Worm (Caenorhabditis elegans) whole organism, dauer: ENCODE measurements around the gene ZC239.20.

Source experiments
- unc-62 ChIP-seq: sonication (generic microtip); optimal IDR thresholded peaks from 2 replicates; lab custom pipeline; 2017; ENCODE audit warnings: missing biosample characterization, missing genetic modification reagents, missing genetic modification characterization

Gene ZC239.20

DNA sequence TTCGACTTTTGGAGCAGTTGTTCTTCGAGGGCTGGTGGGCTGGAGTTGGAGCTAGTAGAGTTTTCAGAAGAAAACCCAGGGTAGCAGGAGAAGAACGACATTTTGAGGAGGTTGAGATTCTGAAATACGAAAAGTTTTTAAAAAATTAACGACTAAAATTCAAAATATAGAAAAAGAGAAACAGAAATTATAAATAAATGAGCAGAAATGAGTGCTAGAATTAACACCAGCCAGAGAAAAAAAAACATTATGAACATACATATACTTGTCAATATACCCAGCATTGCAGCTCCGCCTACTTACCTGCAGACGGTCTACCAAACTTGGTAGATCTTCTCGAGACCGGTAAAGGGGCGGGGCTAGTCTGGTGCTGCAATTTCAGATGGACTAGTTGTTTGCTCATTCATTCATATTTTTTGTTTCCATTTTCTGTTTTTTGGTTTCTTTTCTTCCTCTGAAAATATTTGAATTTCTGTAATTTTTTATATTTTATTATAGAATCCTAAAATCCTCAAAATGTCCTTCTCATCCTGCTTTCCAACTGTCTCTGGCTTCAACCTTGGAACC lies at the start of gene ZC239.20, which contains the start of gene ZC239.21:
Gene ZC239.20, minus strand, starts transcription at position 101 of the 567 bp plus-strand sequence.
Gene ZC239.21, plus strand, starts transcription at position 517 of the 567 bp plus-strand sequence.
- no peak for TF ChIP-seq unc-62 (GFP tag; lab: Kevin White, UChicago)

ce11 chrII:3251782-3252181 lies 45.5 kb upstream of the ZC239.20 start:
- no peak for TF ChIP-seq unc-62 (GFP tag; lab: Kevin White, UChicago)

ce11 chrII:3250195-3250594 lies 43.9 kb upstream of the ZC239.20 start:
- no peak for TF ChIP-seq unc-62 (GFP tag; lab: Kevin White, UChicago)

- TF ChIP-seq unc-62 (GFP tag; lab: Kevin White, UChicago) = no peak
Measured at ce11 chrII:3249406-3249805, 43.1 kb upstream of the ZC239.20 start, which contains the start of gene clec-124. clec-124 (plus strand) TSS chrII:3249706.

- TF ChIP-seq unc-62 (GFP tag; lab: Kevin White, UChicago) = no peak
Measured at ce11 chrII:3248043-3248718, 41.9 kb upstream of the ZC239.20 start, which contains the start of the genes fbxc-50 and C17F4.2. fbxc-50 (minus strand) TSS chrII:3248123. C17F4.2 (plus strand) TSS chrII:3248668.

DNA sequence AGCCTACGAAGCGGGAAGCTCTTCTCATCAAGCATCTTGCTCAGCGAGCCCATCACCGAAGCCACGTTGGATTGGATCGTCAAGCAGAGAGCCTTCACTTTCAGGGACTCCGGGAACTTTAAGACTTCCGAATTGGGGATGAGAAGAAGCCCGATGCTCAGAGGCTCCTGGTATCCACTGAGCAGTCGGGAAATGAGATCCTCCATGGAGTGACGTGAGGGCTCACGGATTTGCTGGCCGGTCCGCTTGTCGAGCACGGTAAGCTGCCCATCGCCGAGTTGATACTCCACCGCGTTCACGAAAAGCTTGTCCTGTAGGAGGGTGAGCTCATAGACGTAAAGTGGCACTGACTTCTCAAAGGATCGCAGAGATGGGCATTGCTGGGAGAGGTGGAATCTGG lies 41.2 kb upstream of the ZC239.20 start:
- TF ChIP-seq unc-62 (GFP tag; lab: Kevin White, UChicago) = no peak

DNA sequence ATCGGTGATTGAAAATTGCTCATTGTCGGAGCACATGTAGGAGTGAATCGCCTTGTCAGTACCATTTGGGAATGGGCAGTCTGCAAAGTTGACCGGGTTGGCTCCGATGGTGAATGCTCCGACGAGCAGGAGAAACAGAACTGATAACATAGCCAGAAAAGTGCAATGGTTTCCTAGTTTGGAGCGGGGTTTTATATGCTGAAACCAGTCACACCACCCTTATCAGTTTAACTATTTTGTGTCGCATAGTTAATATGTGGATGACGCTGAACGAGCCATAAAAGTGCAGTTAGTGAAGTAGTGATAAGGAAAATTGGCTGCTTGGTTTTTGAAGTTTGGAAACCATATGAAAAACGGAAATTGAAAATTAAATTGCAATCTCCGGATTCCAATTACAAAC lies 39.5 kb upstream of the ZC239.20 start, which contains the start of gene C17F4.7:
Gene C17F4.7, minus strand, starts transcription at position 180 of the 400 bp plus-strand sequence.
- TF ChIP-seq unc-62 (GFP tag; lab: Kevin White, UChicago) = no peak

DNA sequence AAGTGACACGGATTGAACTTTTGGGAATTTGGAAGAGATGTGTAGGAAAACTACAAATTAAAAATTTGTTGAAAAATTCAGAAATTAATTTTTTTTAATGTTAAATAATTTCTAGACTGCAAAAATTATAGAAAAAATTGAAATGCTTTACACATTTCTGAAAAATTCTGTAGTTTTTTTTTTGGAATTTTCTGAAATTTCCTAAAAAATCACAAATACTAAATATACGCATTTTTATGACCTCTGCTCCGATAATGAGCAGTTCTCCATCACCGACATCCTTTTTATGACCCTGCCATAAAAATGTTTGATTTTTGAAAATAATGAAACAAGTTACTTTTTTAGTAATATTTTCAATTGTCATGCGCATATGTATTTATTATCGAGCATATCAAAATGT lies 38.4 kb upstream of the ZC239.20 start:
- TF ChIP-seq unc-62 (GFP tag; lab: Kevin White, UChicago) = no peak

- no peak for TF ChIP-seq unc-62 (GFP tag; lab: Kevin White, UChicago)
Measured at ce11 chrII:3244070-3244469, 37.7 kb upstream of the ZC239.20 start, which contains the start of gene C17F4.12. C17F4.12 (minus strand) TSS chrII:3244170.

- TF ChIP-seq unc-62 (GFP tag; lab: Kevin White, UChicago) = no peak
Measured at ce11 chrII:3241842-3242241, 35.5 kb upstream of the ZC239.20 start.

DNA sequence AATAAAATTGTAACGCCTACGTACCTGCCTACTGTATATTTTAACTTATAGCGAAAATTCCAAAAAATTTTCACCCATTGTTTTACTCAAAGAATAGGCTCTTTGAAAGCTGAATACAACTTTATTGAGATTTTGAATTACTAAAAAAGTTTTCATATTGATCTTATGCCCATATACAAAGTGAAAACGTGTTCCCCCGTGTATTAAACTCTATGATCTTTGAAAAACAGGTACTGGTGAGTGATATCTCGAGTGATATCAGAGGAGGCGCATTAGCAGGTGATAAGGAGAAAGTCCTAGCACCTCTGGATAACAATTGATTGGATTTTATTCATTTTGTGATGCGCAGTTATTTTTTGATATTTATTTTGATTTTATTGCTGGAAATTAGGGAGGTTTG lies 33.9 kb upstream of the ZC239.20 start, which contains the start of gene C17F4.3:
Gene C17F4.3, plus strand, starts transcription at position 301 of the 400 bp plus-strand sequence.
- no peak for TF ChIP-seq unc-62 (GFP tag; lab: Kevin White, UChicago)

DNA sequence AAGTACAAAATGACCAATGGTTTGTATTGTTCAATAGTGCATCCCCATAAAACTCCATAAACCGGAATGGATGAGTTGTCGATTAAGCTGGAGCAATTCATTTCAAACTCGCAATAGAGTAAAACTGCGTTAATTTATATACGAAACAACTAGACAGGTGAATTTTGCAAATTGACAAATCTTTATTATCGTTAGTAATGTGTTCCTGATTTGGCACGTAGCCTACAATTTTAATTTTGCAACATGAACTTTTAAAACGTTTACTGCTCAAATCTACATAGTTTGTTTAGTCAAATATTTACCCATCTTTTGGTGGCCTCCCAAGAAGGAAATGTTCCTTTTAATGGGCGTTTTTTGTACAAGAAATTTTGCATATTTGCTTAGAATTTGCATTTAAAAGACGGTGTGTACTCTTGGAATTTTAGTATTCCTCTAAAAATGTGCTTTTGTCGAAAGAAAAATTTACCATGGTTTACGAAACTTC lies 30.8 kb upstream of the ZC239.20 start, which contains the start of the genes srz-67 and C17F4.11:
Gene srz-67, minus strand, starts transcription at position 101 of the 484 bp plus-strand sequence.
Gene C17F4.11, plus strand, starts transcription at position 434 of the 484 bp plus-strand sequence.
- TF ChIP-seq unc-62 (GFP tag; lab: Kevin White, UChicago) = no peak

DNA sequence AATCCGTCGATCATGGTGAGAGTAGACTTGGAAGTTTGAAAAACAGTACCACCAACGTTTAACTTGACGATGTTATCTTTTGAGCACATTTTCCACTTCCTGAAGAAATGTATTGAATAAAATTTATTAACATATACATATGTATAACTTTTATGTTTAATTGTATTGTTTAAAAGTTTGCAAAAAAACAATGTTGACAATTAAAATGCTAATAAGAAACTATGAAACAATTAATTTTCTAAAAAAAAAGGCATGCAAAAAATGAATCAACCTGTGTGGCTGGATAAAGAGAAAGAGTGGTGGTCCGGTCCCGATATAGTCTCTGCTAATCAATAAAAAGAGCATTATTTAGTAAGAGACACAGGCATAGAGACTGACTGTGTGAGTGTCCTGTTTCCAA lies 28.4 kb upstream of the ZC239.20 start, which contains the start of gene C17F4.8:
Gene C17F4.8, minus strand, starts transcription at position 101 of the 400 bp plus-strand sequence.
- no peak for TF ChIP-seq unc-62 (GFP tag; lab: Kevin White, UChicago)

ce11 chrII:3230422-3230821 lies 24.1 kb upstream of the ZC239.20 start, which contains the start of gene srh-297:
srh-297 (minus strand) TSS chrII:3230522.
- no peak for TF ChIP-seq unc-62 (GFP tag; lab: Kevin White, UChicago)

- TF ChIP-seq unc-62 (GFP tag; lab: Kevin White, UChicago) = no peak
Measured at ce11 chrII:3225780-3226179, 19.5 kb upstream of the ZC239.20 start, which contains the start of gene ZC239.17. ZC239.17 (minus strand) TSS chrII:3225880.

- TF ChIP-seq unc-62 (GFP tag; lab: Kevin White, UChicago) = no peak
Measured at ce11 chrII:3225200-3225599, 18.9 kb upstream of the ZC239.20 start, which contains the start of gene ZC239.16. ZC239.16 (minus strand) TSS chrII:3225319.
